Fruit fly (Drosophila melanogaster) whole organism: ENCODE results near the gene Adgf-B.

Experiments used
- CG8478 ChIP-seq: fragments of >200 bp; optimal IDR thresholded peaks from 2 replicates; lab custom pipeline; 2018; ENCODE audit warnings: inconsistent platforms
- Dll ChIP-seq: fragments of >200 bp; optimal IDR thresholded peaks from 2 replicates; lab custom pipeline; 2017
- EcR ChIP-seq, 2 experiments: fragments of >200 bp; optimal IDR thresholded peaks; 2 replicates each; lab custom pipeline; 2017; ENCODE audit warnings: missing biosample characterization in 2 of 2, missing genetic modification characterization in 2 of 2, missing genetic modification reagents in 2 of 2
- pan ChIP-seq: fragments of >200 bp; optimal IDR thresholded peaks from 2 replicates; lab custom pipeline; 2017
- psq ChIP-seq: fragments of >200 bp; optimal IDR thresholded peaks from 2 replicates; lab custom pipeline; 2017
- usp ChIP-seq: fragments of >200 bp; optimal IDR thresholded peaks from 2 replicates; lab custom pipeline; 2017; ENCODE audit warnings: missing biosample characterization, missing genetic modification characterization, mixed read lengths

The Adgf-B gene

dm6 chr3L:17750488-17750887, at the start of gene Adgf-B:
Gene Adgf-B (minus strand): TSS chr3L:17750588.
- TF ChIP-seq pan (lab: Kevin White, UChicago) = no peak
- no peak for TF ChIP-seq usp (GFP tag; lab: Kevin White, UChicago)
- no peak for TF ChIP-seq Dll (lab: Kevin White, UChicago)
- TF ChIP-seq CG8478 = no peak
- TF ChIP-seq psq = no peak
- TF ChIP-seq EcR (GFP tag; optimal IDR thresholded peaks at IDR 0.05; lab: Kevin White, UChicago) = no peak

- no peak for TF ChIP-seq psq
- TF ChIP-seq Dll (lab: Kevin White, UChicago) = no peak
- no peak for TF ChIP-seq pan (lab: Kevin White, UChicago)
- TF ChIP-seq CG8478 = no peak
- TF ChIP-seq usp (GFP tag; lab: Kevin White, UChicago) = no peak
- TF ChIP-seq EcR (GFP tag; optimal IDR thresholded peaks at IDR 0.05; lab: Kevin White, UChicago) = no peak
Measured at dm6 chr3L:17797494-17797893, 47.1 kb upstream of the Adgf-B start, which contains the start of gene CG42816. Gene CG42816 (minus strand): TSS chr3L:17797594.

dm6 chr3L:17791495-17791894, 41.1 kb upstream of the Adgf-B start:
- TF ChIP-seq pan (lab: Kevin White, UChicago) (no peak), psq (no peak), usp (GFP tag; lab: Kevin White, UChicago) (no peak), CG8478 (no peak), EcR (GFP tag; optimal IDR thresholded peaks at IDR 0.05; lab: Kevin White, UChicago) (no peak), Dll (lab: Kevin White, UChicago) (no peak)

dm6 chr3L:17791467-17791494, 40.9 kb upstream of the Adgf-B start, which contains the start of gene CG42815:
Gene CG42815 (minus strand): TSS chr3L:17791486.
- no peak for TF ChIP-seq CG8478
- no peak for TF ChIP-seq usp (GFP tag; lab: Kevin White, UChicago)
- TF ChIP-seq pan (lab: Kevin White, UChicago) = no peak
- TF ChIP-seq Dll (lab: Kevin White, UChicago) = no peak
- TF ChIP-seq psq = no peak
- TF ChIP-seq EcR (GFP tag; optimal IDR thresholded peaks at IDR 0.05; lab: Kevin White, UChicago) = no peak

dm6 chr3L:17791067-17791466, 40.7 kb upstream of the Adgf-B start:
- TF ChIP-seq EcR (GFP tag; optimal IDR thresholded peaks at IDR 0.05; lab: Kevin White, UChicago) = no peak
- TF ChIP-seq psq = no peak

dm6 chr3L:17763987-17764386, 13.6 kb upstream of the Adgf-B start, which contains the start of the genes Adgf-A and Adgf-A2:
Gene Adgf-A (minus strand): TSS chr3L:17764158.
Gene Adgf-A2 (minus strand): TSS chr3L:17764158.
- TF ChIP-seq psq = no peak
- no peak for TF ChIP-seq CG8478
- no peak for TF ChIP-seq EcR (GFP tag; optimal IDR thresholded peaks at IDR 0.05; lab: Kevin White, UChicago)
- no peak for TF ChIP-seq pan (lab: Kevin White, UChicago)
- no peak for TF ChIP-seq Dll (lab: Kevin White, UChicago)
- no peak for TF ChIP-seq usp (GFP tag; lab: Kevin White, UChicago)

dm6 chr3L:17759072-17759747, 8.8 kb upstream of the Adgf-B start, which contains the start of gene CG32181:
Gene CG32181 (plus strand): TSS chr3L:17759697.
- TF ChIP-seq CG8478 = no peak

- no peak for TF ChIP-seq usp (GFP tag; lab: Kevin White, UChicago)
- TF ChIP-seq EcR (GFP tag; optimal IDR thresholded peaks at IDR 0.05; lab: Kevin White, UChicago) = no peak
- no peak for TF ChIP-seq Dll (lab: Kevin White, UChicago)
- no peak for TF ChIP-seq pan (lab: Kevin White, UChicago)
- no peak for TF ChIP-seq psq
- no peak for TF ChIP-seq CG8478
Measured at dm6 chr3L:17758084-17758211, 7.6 kb upstream of the Adgf-B start, which contains the start of gene CG32182. Gene CG32182 (plus strand): TSS chr3L:17758112.

- TF ChIP-seq EcR (GFP tag; optimal IDR thresholded peaks at IDR 0.05; lab: Kevin White, UChicago) = no peak
- no peak for TF ChIP-seq usp (GFP tag; lab: Kevin White, UChicago)
- no peak for TF ChIP-seq pan (lab: Kevin White, UChicago)
- TF ChIP-seq CG8478 = no peak
- no peak for TF ChIP-seq psq
- TF ChIP-seq Dll (lab: Kevin White, UChicago) = no peak
Measured at dm6 chr3L:17757156-17758083, 7.0 kb upstream of the Adgf-B start.

dm6 chr3L:17754285-17754684, 3.9 kb upstream of the Adgf-B start:
- no peak for TF ChIP-seq CG8478
- TF ChIP-seq Dll (lab: Kevin White, UChicago) = no peak
- no peak for TF ChIP-seq usp (GFP tag; lab: Kevin White, UChicago)
- TF ChIP-seq psq = no peak
- no peak for TF ChIP-seq EcR (GFP tag; optimal IDR thresholded peaks at IDR 0.05; lab: Kevin White, UChicago)
- no peak for TF ChIP-seq pan (lab: Kevin White, UChicago)

dm6 chr3L:17746760-17747159, 3.6 kb downstream of the Adgf-B start, which contains the start of gene CG6034:
Gene CG6034 (minus strand): TSS chr3L:17746860.
- no peak for TF ChIP-seq CG8478
- no peak for TF ChIP-seq EcR (GFP tag; optimal IDR thresholded peaks at IDR 0.05; lab: Kevin White, UChicago)
- TF ChIP-seq psq = no peak
- no peak for TF ChIP-seq usp (GFP tag; lab: Kevin White, UChicago)
- no peak for TF ChIP-seq Dll (lab: Kevin White, UChicago)
- no peak for TF ChIP-seq pan (lab: Kevin White, UChicago)

dm6 chr3L:17742531-17742930, 7.9 kb downstream of the Adgf-B start:
- TF ChIP-seq psq = no peak
- TF ChIP-seq EcR (GFP tag; optimal IDR thresholded peaks at IDR 0.05; lab: Kevin White, UChicago) = no peak
- TF ChIP-seq CG8478 = no peak
- TF ChIP-seq Dll (lab: Kevin White, UChicago) = no peak
- no peak for TF ChIP-seq pan (lab: Kevin White, UChicago)
- no peak for TF ChIP-seq usp (GFP tag; lab: Kevin White, UChicago)

dm6 chr3L:17740471-17740870, 9.9 kb downstream of the Adgf-B start, which contains the start of gene CG7460:
Gene CG7460 (plus strand): TSS chr3L:17740540.
- TF ChIP-seq usp (GFP tag; lab: Kevin White, UChicago) (no peak), Dll (lab: Kevin White, UChicago) (no peak), EcR (GFP tag; optimal IDR thresholded peaks at IDR 0.05; lab: Kevin White, UChicago) (no peak), CG8478 (no peak), psq (no peak), pan (lab: Kevin White, UChicago) (no peak)
